Worm (Caenorhabditis elegans) whole organism, L2 larva: ENCODE measurements around the gene R102.2.

Source experiments
- ZK546.5 ChIP-seq: sonication (generic microtip); optimal IDR thresholded peaks from 2 replicates; lab custom pipeline; 2017; ENCODE audit warnings: missing biosample characterization, missing genetic modification characterization
- elt-3 ChIP-seq: sonication (generic microtip); optimal IDR thresholded peaks from 2 replicates; lab custom pipeline; 2017; ENCODE audit warnings: missing biosample characterization, missing genetic modification characterization
- lin-13 ChIP-seq: fragments of 150-350 bp; optimal IDR thresholded peaks from 2 replicates; lab custom pipeline; 2014; ENCODE audit warnings: missing biosample characterization, missing genetic modification reagents, missing genetic modification characterization
- nhr-11 ChIP-seq: fragments of 150-350 bp; optimal IDR thresholded peaks from 2 replicates; lab custom pipeline; 2014; ENCODE audit warnings: missing biosample characterization, missing genetic modification characterization
- nhr-237 ChIP-seq: fragments of 150-350 bp; optimal IDR thresholded peaks from 2 replicates; lab custom pipeline; 2014; ENCODE audit warnings: missing biosample characterization, missing genetic modification characterization
- nhr-25 ChIP-seq: fragments of 150-350 bp; sonication (generic microtip); optimal IDR thresholded peaks from 3 replicates; lab custom pipeline; 2014; ENCODE audit warnings: missing biosample characterization, missing genetic modification characterization
- nhr-77 ChIP-seq: fragments of 150-350 bp; optimal IDR thresholded peaks from 2 replicates; lab custom pipeline; 2014; ENCODE audit warnings: missing biosample characterization, missing genetic modification characterization

DNA sequence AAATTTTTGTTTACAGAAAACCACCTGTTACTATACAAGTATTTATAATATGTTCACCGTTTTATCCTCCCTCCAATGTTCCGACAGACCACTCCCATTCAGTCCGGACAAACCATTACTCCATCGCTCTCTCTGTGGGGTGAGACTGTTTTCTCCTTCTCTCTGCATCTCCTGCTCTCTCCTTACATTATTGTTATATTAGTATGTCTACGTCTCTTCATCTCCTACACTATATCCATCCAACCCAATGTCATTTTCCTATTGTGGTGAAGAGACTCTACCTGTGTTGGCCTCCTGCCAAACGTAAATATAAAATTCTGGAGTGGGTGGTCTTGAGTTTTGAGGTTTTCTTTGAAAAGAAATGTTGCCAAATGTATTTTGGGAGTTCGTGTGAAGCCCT lies 27.2 kb downstream of the R102.2 start:
- TF ChIP-seq nhr-77 (tag; lab: Kevin White, UChicago) (no peak), elt-3 (tag; lab: Kevin White, UChicago) (no peak), nhr-11 (tag; lab: Kevin White, UChicago) (no peak), ZK546.5 (no peak), nhr-237 (tag; lab: Kevin White, UChicago) (no peak), nhr-25 (tag; lab: Kevin White, UChicago) (peak; percentile 6), lin-13 (GFP tag; lab: Kevin White, UChicago) (no peak)
